Fruit fly (Drosophila melanogaster) whole organism, larva: ENCODE measurements around the gene Eip74EF.

Experiments
- noc ChIP-seq: fragments of 200-800 bp; sonication (Bioruptor generic); optimal IDR thresholded peaks from 3 replicates; lab custom pipeline; 2019; ENCODE audit warnings: missing biosample characterization, mild to moderate bottlenecking, missing genetic modification characterization, moderate library complexity

Eip74EF gene

DNA sequence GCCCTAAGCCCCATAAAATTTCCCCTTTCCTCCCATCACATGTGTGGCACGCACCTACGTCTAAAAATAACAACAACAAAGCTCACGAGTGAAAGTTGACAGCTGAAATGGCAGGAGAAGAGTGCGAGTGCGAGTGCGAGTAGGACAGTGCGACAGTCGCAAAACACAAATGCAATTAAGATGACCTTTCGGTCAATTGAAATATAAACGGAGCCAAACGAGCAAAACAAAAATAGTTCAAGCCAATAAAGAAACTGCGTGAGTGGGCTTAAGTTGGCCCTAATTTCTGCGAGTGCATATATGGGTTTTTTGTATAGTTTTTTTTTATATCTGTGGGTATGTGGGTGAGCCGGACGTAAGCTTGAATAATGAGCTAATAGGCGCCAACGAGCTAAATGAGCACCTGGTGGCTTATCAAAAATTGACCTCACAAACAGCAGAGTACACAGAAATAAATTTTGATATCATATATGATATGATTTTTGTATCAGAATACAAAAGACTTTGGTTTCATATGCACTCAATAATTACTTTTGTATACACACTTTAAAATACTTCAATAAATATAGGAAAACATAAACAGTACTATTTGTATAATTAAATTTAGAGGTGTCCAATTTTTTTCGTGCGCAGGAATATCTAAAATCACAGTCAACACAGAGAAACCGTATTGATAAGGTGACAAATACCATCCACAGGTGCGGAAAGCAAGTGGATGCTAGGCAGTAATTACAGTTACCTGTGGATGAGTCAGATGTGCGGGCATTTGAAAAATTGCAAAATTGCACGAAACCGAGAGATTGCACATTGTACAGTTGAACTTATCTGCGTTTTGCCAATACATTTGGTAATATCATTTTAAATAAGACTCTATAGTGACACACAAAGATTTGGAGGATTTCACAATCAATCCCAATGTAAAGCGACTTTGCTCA, 32.9 kb upstream of the Eip74EF start:
- peak; percentile 62 for TF ChIP-seq noc (tag; lab: Kevin White, UChicago)

dm6 chr3L:17647543-17647942, 28.4 kb upstream of the Eip74EF start:
- TF ChIP-seq noc (tag; lab: Kevin White, UChicago), result no peak

- TF ChIP-seq noc (tag; lab: Kevin White, UChicago), result no peak
These were observed 27.5 kb upstream of the Eip74EF start, which contains the start of gene CG43085 for dm6 chr3L:17646637-17647036. Gene CG43085, minus strand, starts transcription at chr3L:17646737.

dm6 chr3L:17644906-17645244, 25.8 kb upstream of the Eip74EF start, which contains the start of gene Pep:
Gene Pep, minus strand, starts transcription at chr3L:17645036.
- no peak for TF ChIP-seq noc (tag; lab: Kevin White, UChicago)

- peak; percentile 26 for TF ChIP-seq noc (tag; lab: Kevin White, UChicago)
These were observed 25.1 kb upstream of the Eip74EF start for dm6 chr3L:17643985-17644905.

DNA sequence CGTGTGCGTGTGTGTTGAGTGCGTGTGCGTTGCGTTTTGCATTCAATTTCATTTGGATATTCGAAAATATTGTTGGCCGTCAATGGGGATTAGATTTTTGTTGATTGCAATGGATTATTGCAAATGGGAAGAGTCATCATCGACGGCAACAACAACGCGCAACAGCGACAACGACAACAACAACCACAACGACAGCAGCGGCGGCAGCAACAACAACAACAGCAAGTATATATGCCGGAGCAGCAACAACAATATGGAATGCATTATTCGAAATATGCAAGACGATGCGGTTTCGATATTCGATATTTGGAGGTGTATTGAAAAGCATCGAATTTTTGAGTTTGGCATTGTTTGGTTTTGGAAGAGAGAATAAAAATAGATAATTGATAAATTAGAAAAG, 22.9 kb upstream of the Eip74EF start:
- no peak for TF ChIP-seq noc (tag; lab: Kevin White, UChicago)

DNA sequence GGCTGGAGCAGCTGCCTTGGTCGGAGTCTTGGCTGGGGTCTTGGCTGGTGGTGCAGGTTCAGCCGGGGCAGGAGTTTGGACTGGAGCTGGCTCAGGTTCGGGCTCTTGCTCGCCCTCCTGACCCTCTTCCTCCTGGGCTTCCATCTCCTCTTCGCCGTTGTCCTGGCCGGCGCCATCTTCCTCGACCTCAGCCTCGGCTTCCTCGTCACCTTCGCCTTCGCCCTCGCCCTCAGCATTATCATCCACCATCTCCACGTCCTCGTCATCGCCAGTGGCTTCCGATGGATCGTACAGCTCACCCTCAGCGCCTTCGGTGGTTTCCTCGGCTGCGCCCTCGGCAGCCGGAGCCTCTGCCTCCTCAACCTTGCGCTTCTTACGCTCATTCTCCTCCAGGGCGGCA, 19.5 kb upstream of the Eip74EF start:
- no peak for TF ChIP-seq noc (tag; lab: Kevin White, UChicago)

DNA sequence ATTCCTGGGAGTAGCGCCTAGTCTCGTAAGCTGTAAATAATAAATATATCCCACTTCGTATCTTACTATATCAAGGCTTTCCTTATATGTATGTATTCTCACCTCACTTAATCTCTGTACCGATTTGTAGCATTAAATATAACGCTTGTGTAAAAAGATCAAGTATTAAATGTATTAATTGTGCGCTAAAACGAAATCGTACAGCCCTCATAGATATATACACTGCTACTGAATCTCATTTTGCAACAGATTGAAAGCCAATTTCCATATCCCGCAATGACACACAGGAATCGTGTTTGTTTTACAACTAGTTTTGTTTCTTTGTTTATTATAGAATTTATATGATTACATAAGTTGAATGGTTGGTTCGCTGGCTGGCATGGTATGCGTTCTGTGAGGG, 18.7 kb upstream of the Eip74EF start:
- no peak for TF ChIP-seq noc (tag; lab: Kevin White, UChicago)

dm6 chr3L:17633142-17633541, 14.0 kb upstream of the Eip74EF start, which contains the start of gene CG7497:
Gene CG7497, plus strand, starts transcription at chr3L:17633449.
- no peak for TF ChIP-seq noc (tag; lab: Kevin White, UChicago)

DNA sequence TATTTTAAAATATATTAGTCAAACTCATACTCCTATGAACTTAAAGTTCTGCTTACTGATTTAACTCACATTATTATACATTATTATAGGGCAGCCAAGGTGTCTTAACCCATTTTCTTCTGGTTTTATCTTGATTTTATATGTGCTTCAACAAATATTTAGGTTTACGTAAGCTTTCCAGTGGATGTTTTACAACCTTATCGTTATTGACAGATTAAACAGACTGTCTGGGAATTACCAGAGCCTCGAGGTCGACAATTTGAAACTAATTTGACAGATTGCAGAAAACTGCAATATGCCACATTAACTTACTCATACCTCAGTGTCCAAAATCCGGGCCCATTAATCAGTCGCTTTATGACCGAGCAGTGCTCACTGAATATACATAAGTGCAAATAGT, 12.1 kb upstream of the Eip74EF start:
- TF ChIP-seq noc (tag; lab: Kevin White, UChicago), result no peak

dm6 chr3L:17625574-17626128, 6.5 kb upstream of the Eip74EF start:
- TF ChIP-seq noc (tag; lab: Kevin White, UChicago), result no peak

- peak; percentile 11 for TF ChIP-seq noc (tag; lab: Kevin White, UChicago)
These were observed 5.9 kb upstream of the Eip74EF start for dm6 chr3L:17625014-17625413.

DNA sequence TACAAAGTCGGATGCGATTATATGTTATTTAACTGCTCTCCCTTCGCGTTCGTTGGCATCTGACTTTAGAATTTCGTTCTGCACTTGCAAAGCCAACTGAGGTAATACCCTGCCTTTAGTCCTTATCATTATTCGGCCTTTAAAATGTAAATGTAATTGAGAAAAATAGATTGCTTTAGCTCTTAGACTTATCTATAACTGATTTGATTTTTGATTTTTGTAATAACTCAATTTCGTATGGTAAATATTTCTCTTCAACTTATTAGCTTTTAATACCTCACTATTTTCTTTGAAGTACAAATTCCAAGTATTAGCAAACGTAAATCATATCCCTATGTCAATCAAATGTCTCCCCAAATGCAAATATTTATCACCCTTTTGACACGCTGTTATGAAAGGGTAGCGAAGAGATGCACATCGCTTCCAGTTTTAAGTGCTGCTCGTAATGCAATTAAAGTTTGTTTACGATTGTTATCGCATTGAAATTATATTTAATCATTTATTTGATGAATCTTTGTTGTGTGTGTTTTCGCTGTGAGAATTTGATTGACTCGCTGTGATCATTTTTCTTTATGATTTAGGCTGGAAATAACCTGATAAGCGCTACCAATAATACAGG, 5.2 kb upstream of the Eip74EF start:
- no peak for TF ChIP-seq noc (tag; lab: Kevin White, UChicago)

DNA sequence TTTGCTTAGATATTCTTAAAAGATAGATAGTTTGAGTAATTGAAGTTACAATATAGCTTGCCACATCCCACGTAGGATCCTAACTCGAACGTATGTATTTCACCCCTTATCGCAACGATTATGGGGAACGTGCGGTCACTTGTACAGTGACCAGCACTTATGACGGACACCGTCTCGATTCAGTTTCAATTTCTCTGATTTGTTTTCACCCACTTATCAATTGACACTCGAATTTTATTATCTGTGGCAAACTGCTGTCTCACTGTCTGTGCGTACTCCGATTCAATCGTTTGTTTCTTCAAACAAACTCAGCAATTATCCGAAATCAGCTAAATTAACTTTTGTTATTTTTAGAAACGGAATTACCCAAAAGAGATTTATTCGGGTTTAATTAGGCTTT, 3.8 kb upstream of the Eip74EF start:
- TF ChIP-seq noc (tag; lab: Kevin White, UChicago), result peak; percentile 5
